Fruit fly (Drosophila melanogaster) whole organism, wandering third instar larva: ENCODE data around the gene Tlk.

Experiments
- CrebA ChIP-seq: fragments of 200-800 bp; sonication (Bioruptor generic); optimal IDR thresholded peaks from 2 replicates; lab custom pipeline; 2016; ENCODE audit warnings: missing biosample characterization, mild to moderate bottlenecking, missing genetic modification characterization, borderline replicate concordance
- Hr83 ChIP-seq: fragments of 200-300 bp; sonication (Bioruptor generic); optimal IDR thresholded peaks from 2 replicates; lab custom pipeline; 2016; ENCODE audit warnings: missing biosample characterization, mild to moderate bottlenecking, missing genetic modification characterization, moderate library complexity; ENCODE audit not compliant: poor library complexity, severe bottlenecking
- Jra ChIP-seq: sonication (Bioruptor generic); optimal IDR thresholded peaks from 2 replicates; lab custom pipeline; 2016; ENCODE audit warnings: missing biosample characterization, missing genetic modification characterization
- Sp1 ChIP-seq: fragments of 200-800 bp; sonication (Bioruptor generic); optimal IDR thresholded peaks from 3 replicates; lab custom pipeline; 2019; ENCODE audit warnings: missing biosample characterization, mild to moderate bottlenecking, missing genetic modification characterization, moderate library complexity
- dl ChIP-seq, 2 experiments: fragments of 175-275, 200-275 bp in 1 of 2; fragments of 200-275 bp in 1 of 2; sonication (Bioruptor generic); optimal IDR thresholded peaks; lab custom pipeline; 2018; ENCODE audit warnings: mild to moderate bottlenecking in 2 of 2, missing biosample characterization in 2 of 2, missing genetic modification characterization in 2 of 2, moderate library complexity in 2 of 2; ENCODE audit not compliant: partially characterized antibody in 2 of 2, insufficient read depth in 1 of 2
- h ChIP-seq: fragments of 200-800 bp; sonication (Bioruptor generic); optimal IDR thresholded peaks from 3 replicates; lab custom pipeline; 2016; ENCODE audit warnings: missing biosample characterization, mild to moderate bottlenecking, missing genetic modification characterization
- sv ChIP-seq: fragments of 200-800 bp; sonication (Bioruptor generic); optimal IDR thresholded peaks from 3 replicates; lab custom pipeline; 2016; ENCODE audit warnings: missing biosample characterization, missing genetic modification characterization
- usp ChIP-seq: fragments of >200 bp; optimal IDR thresholded peaks from 2 replicates; lab custom pipeline; 2017; ENCODE audit warnings: missing biosample characterization, missing genetic modification characterization
- woc ChIP-seq: sonication (Bioruptor generic); optimal IDR thresholded peaks from 2 replicates; lab custom pipeline; 2016; ENCODE audit warnings: missing biosample characterization, mild to moderate bottlenecking, missing genetic modification characterization

dm6 chrX:3689079-3689478 is 30.7 kb upstream of the Tlk start:
- TF ChIP-seq Hr83: peak; percentile 48
- TF ChIP-seq usp (GFP tag; lab: Kevin White, UChicago): no peak
- TF ChIP-seq dl (GFP tag; optimal IDR thresholded peaks at IDR 0.05; lab: Kevin White, UChicago; ENCODE audit: insufficient read depth in 1 of 2, partially characterized antibody in 2 of 2): peak; percentile 88
- peak; percentile 15 for TF ChIP-seq Jra (GFP tag; lab: Kevin White, UChicago)
- no peak for TF ChIP-seq woc (GFP tag; lab: Kevin White, UChicago)
- peak; percentile 63 for TF ChIP-seq CrebA (GFP tag; lab: Kevin White, UChicago)
- TF ChIP-seq h: peak; percentile 36
- TF ChIP-seq Sp1 (GFP tag; lab: Kevin White, UChicago): peak; percentile 31
- no peak for TF ChIP-seq sv
